Worm (Caenorhabditis elegans): ENCODE measurements around the gene F02E11.4.

- TF ChIP-seq dao-5 (tag; optimal IDR thresholded peaks at IDR 0.05) (no peak), him-1 (tag; optimal IDR thresholded peaks at IDR 0.05) (no peak)
Observed at ce11 chrII:3262504-3262903, 15.1 kb downstream of the F02E11.4 start, which contains the start of gene F02E11.2.

All from whole organism, L4/young adult.